Fruit fly (Drosophila melanogaster): ENCODE measurements around the gene CG11885.

Gene CG11885

DNA sequence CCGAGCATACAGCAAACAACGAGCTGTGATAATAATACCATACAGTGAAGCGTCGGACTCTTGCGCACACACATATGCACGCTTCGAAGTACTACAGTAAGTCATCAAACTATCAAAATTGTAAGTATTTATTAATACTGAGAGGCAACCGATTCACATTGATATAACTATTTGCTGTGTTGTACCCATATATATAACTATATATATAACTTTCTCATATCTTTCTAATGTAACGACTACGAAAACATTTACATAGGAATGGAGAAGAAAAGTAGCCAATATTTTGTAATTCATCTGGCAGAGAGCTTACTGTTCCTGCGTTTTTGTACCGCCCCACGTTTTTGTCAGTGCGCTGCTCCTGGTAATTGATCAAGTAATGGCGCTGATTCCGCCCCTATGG is 8.3 kb downstream of the CG11885 start (continued):
- TF ChIP-seq emc (GFP tag; optimal IDR thresholded peaks at IDR 0.05): no peak
- no peak for TF ChIP-seq TFAM (GFP tag; optimal IDR thresholded peaks at IDR 0.05)
- no peak for TF ChIP-seq H2.0 (GFP tag; IDR thresholded peaks at IDR 0.05)
- TF ChIP-seq bowl (GFP tag; IDR thresholded peaks at IDR 0.05): no peak
- no peak for TF ChIP-seq cad (GFP tag; optimal IDR thresholded peaks at IDR 0.05)
- no peak for TF ChIP-seq CG6254 (GFP tag; optimal IDR thresholded peaks at IDR 0.05)
- no peak for TF ChIP-seq CG16779 (GFP tag; IDR thresholded peaks at IDR 0.05)
- TF ChIP-seq Dek (tag; optimal IDR thresholded peaks at IDR 0.05): no peak
- TF ChIP-seq CG14014 (GFP tag; IDR thresholded peaks at IDR 0.05): no peak
- TF ChIP-seq CG15601 (tag; optimal IDR thresholded peaks at IDR 0.05): no peak
- no peak for TF ChIP-seq fd3F (GFP tag; optimal IDR thresholded peaks at IDR 0.05)
- TF ChIP-seq CG18262 (tag; optimal IDR thresholded peaks at IDR 0.05): no peak
- no peak for TF ChIP-seq CG18764 (GFP tag; optimal IDR thresholded peaks at IDR 0.05)
- no peak for TF ChIP-seq sqz (GFP tag; optimal IDR thresholded peaks at IDR 0.05)
- no peak for TF ChIP-seq Myb (GFP tag; optimal IDR thresholded peaks at IDR 0.05)
- no peak for TF ChIP-seq CG32772 (GFP tag; IDR thresholded peaks at IDR 0.05)
- no peak for TF ChIP-seq fru (optimal IDR thresholded peaks at IDR 0.05)
- TF ChIP-seq ftz-f1 (GFP tag; optimal IDR thresholded peaks at IDR 0.05): no peak
- no peak for TF ChIP-seq CG7963 (GFP tag; IDR thresholded peaks at IDR 0.05; ENCODE audit: partially characterized antibody)
- TF ChIP-seq Camta (GFP tag; optimal IDR thresholded peaks at IDR 0.05): no peak
- no peak for TF ChIP-seq Hr51 (GFP tag; optimal IDR thresholded peaks at IDR 0.05)
- TF ChIP-seq CG2120 (GFP tag; optimal IDR thresholded peaks at IDR 0.05): peak; percentile 20
- no peak for TF ChIP-seq ac (GFP tag; optimal IDR thresholded peaks at IDR 0.05)
- peak; percentile 54 for TF ChIP-seq CG13296 (GFP tag; optimal IDR thresholded peaks at IDR 0.05)
- no peak for TF ChIP-seq CG1792 (GFP tag; optimal IDR thresholded peaks at IDR 0.05)
- TF ChIP-seq pan (optimal IDR thresholded peaks at IDR 0.05): no peak
- TF ChIP-seq pan (GFP tag; optimal IDR thresholded peaks at IDR 0.05 in 1 of 2, IDR thresholded peaks at IDR 0.05 in 1 of 2): no peak
- peak; percentile 27 for TF ChIP-seq Meics (GFP tag; optimal IDR thresholded peaks at IDR 0.05)
- no peak for TF ChIP-seq D19B (GFP tag; optimal IDR thresholded peaks at IDR 0.05)
- TF ChIP-seq Stat92E (GFP tag; optimal IDR thresholded peaks at IDR 0.05): no peak
- TF ChIP-seq tgo (GFP tag; IDR thresholded peaks at IDR 0.05): no peak
- no peak for TF ChIP-seq zf30C (GFP tag; optimal IDR thresholded peaks at IDR 0.05)
- TF ChIP-seq CG17385 (GFP tag; optimal IDR thresholded peaks at IDR 0.05): no peak
- TF ChIP-seq YL-1 (GFP tag; optimal IDR thresholded peaks at IDR 0.05): no peak
- peak; percentile 66 for TF ChIP-seq row (GFP tag; IDR thresholded peaks at IDR 0.05)
- TF ChIP-seq Gug (GFP tag; IDR thresholded peaks at IDR 0.05): no peak
- no peak for TF ChIP-seq pita (GFP tag; optimal IDR thresholded peaks at IDR 0.05)
- TF ChIP-seq exex (tag; optimal IDR thresholded peaks at IDR 0.05): peak; percentile 22
- no peak for TF ChIP-seq nerfin-2 (GFP tag; IDR thresholded peaks at IDR 0.05; ENCODE audit: partially characterized antibody)
- no peak for TF ChIP-seq ap (GFP tag; IDR thresholded peaks at IDR 0.05)
- peak; percentile 24 for TF ChIP-seq CG12155 (GFP tag; optimal IDR thresholded peaks at IDR 0.05)
- TF ChIP-seq CG10979 (tag; optimal IDR thresholded peaks at IDR 0.05): no peak
- no peak for TF ChIP-seq croc (GFP tag; conservative IDR thresholded peaks at IDR 0.05)
- no peak for TF ChIP-seq Tbp (GFP tag; optimal IDR thresholded peaks at IDR 0.05)
- TF ChIP-seq sens (GFP tag): no peak
- TF ChIP-seq CG10274 (GFP tag; optimal IDR thresholded peaks at IDR 0.05): peak; percentile 8
- TF ChIP-seq az2 (GFP tag; optimal IDR thresholded peaks at IDR 0.05): no peak
- TF ChIP-seq Asciz (GFP tag; optimal IDR thresholded peaks at IDR 0.05): no peak
- TF ChIP-seq tll (GFP tag; optimal IDR thresholded peaks at IDR 0.05): no peak
- no peak for TF ChIP-seq crp (GFP tag; optimal IDR thresholded peaks at IDR 0.05)
- no peak for TF ChIP-seq Dll (GFP tag; IDR thresholded peaks at IDR 0.05; ENCODE audit: partially characterized antibody)
- TF ChIP-seq bsh (GFP tag; optimal IDR thresholded peaks at IDR 0.05): no peak

Measured in whole organism, embryonic.